Fruit fly (Drosophila melanogaster) whole organism, embryonic: ENCODE data around the gene ninaB.

Experiments used
- Abd-B ChIP-seq: fragments of 200-800 bp; sonication (Bioruptor generic); optimal IDR thresholded peaks from 2 replicates; lab custom pipeline; 2018; ENCODE audit warnings: missing biosample characterization, mild to moderate bottlenecking, missing genetic modification characterization, moderate library complexity
- Blimp-1 ChIP-seq: fragments of 200-800 bp; sonication (Bioruptor generic); optimal IDR thresholded peaks from 3 replicates; lab custom pipeline; 2018; ENCODE audit warnings: missing biosample characterization, missing genetic modification characterization, mild to moderate bottlenecking, moderate library complexity, missing genetic modification reagents
- CG12104 ChIP-seq: fragments of 200-800 bp; sonication (Bioruptor generic); optimal IDR thresholded peaks from 3 replicates; lab custom pipeline; 2016; ENCODE audit warnings: missing biosample characterization, missing genetic modification characterization
- CG12769 ChIP-seq: fragments of 200-800 bp; sonication (Bioruptor generic); optimal IDR thresholded peaks from 2 replicates; lab custom pipeline; 2019; ENCODE audit warnings: missing biosample characterization, mild to moderate bottlenecking, missing genetic modification characterization, moderate library complexity
- CG1647 ChIP-seq: fragments of 200-800 bp; sonication (Bioruptor generic); optimal IDR thresholded peaks from 3 replicates; lab custom pipeline; 2016; ENCODE audit warnings: missing biosample characterization, missing genetic modification characterization
- CG17385 ChIP-seq: fragments of 200-800 bp; sonication (Bioruptor generic); optimal IDR thresholded peaks from 3 replicates; lab custom pipeline; 2018; ENCODE audit warnings: missing biosample characterization, mild to moderate bottlenecking, missing genetic modification characterization
- CG18764 ChIP-seq: fragments of 200-800 bp; sonication (Bioruptor generic); optimal IDR thresholded peaks from 3 replicates; lab custom pipeline; 2016; ENCODE audit warnings: missing biosample characterization, missing genetic modification characterization
- CG2712 ChIP-seq: fragments of 200-800 bp; optimal IDR thresholded peaks from 3 replicates; lab custom pipeline; 2019; ENCODE audit warnings: missing biosample characterization, mild to moderate bottlenecking, missing genetic modification characterization, moderate library complexity
- CG30403 ChIP-seq: fragments of 200-800 bp; sonication (Bioruptor generic); optimal IDR thresholded peaks from 3 replicates; lab custom pipeline; 2016; ENCODE audit warnings: missing biosample characterization, missing genetic modification characterization
- CG3995 ChIP-seq: fragments of 200-800 bp; sonication (Bioruptor generic); optimal IDR thresholded peaks from 3 replicates; lab custom pipeline; 2016; ENCODE audit warnings: missing biosample characterization, missing genetic modification characterization
- CG4707 ChIP-seq: fragments of 200-800 bp; sonication (Bioruptor generic); optimal IDR thresholded peaks from 2 replicates; lab custom pipeline; 2018; ENCODE audit warnings: missing biosample characterization, mild to moderate bottlenecking, missing genetic modification characterization, moderate library complexity
- CG4820 ChIP-seq: fragments of 200-800 bp; sonication (Bioruptor generic); optimal IDR thresholded peaks from 3 replicates; lab custom pipeline; 2016; ENCODE audit warnings: missing biosample characterization, missing genetic modification characterization
- CG6254 ChIP-seq: fragments of 200-800 bp; sonication (Bioruptor generic); optimal IDR thresholded peaks from 3 replicates; lab custom pipeline; 2017; ENCODE audit warnings: mild to moderate bottlenecking, missing biosample characterization, missing genetic modification reagents, missing genetic modification characterization
- CG6689 ChIP-seq: fragments of 200-800 bp; sonication (Bioruptor generic); IDR thresholded peaks from 2 replicates; pipeline ENCODE4 v1.3.6; 2022; ENCODE audit warnings: missing biosample characterization, missing genetic modification characterization
- CG7839 ChIP-seq: fragments of 200-800 bp; sonication (Bioruptor generic); optimal IDR thresholded peaks from 3 replicates; lab custom pipeline; 2018; ENCODE audit warnings: missing biosample characterization, mild to moderate bottlenecking, missing genetic modification characterization, moderate library complexity
- CG8089 ChIP-seq: fragments of 200-800 bp; sonication (Bioruptor generic); optimal IDR thresholded peaks from 3 replicates; lab custom pipeline; 2016; ENCODE audit warnings: missing biosample characterization, missing genetic modification characterization
- CG8290 ChIP-seq, 3 experiments: fragments of 200-800 bp; sonication (Bioruptor generic); optimal IDR thresholded peaks; 2 replicates each; lab custom pipeline; 2016 to 2019; ENCODE audit warnings: missing biosample characterization in 3 of 3, missing genetic modification characterization in 3 of 3, mild to moderate bottlenecking in 2 of 3, moderate library complexity in 1 of 3
- CG9727 ChIP-seq: fragments of 200-800 bp; sonication (Bioruptor generic); optimal IDR thresholded peaks from 3 replicates; lab custom pipeline; 2017; ENCODE audit warnings: missing biosample characterization, mild to moderate bottlenecking, missing genetic modification characterization
- CG9797 ChIP-seq: fragments of 200-800 bp; sonication (Bioruptor generic); optimal IDR thresholded peaks from 3 replicates; lab custom pipeline; 2018; ENCODE audit warnings: missing biosample characterization, mild to moderate bottlenecking, missing genetic modification characterization
- HHEX ChIP-seq: fragments of 200-800 bp; sonication (Bioruptor generic); optimal IDR thresholded peaks from 3 replicates; lab custom pipeline; 2017; ENCODE audit warnings: missing biosample characterization, mild to moderate bottlenecking, missing genetic modification characterization, missing genetic modification reagents
- Hsf ChIP-seq: fragments of 200-800 bp; sonication (Bioruptor generic); optimal IDR thresholded peaks from 3 replicates; lab custom pipeline; 2016; ENCODE audit warnings: missing biosample characterization, missing genetic modification characterization
- Myb ChIP-seq: fragments of 200-800 bp; sonication (Bioruptor generic); optimal IDR thresholded peaks from 2 replicates; lab custom pipeline; 2016; ENCODE audit warnings: missing biosample characterization, missing genetic modification characterization
- NFAT ChIP-seq: fragments of 200-800 bp; sonication (Bioruptor generic); IDR thresholded peaks from 2 replicates; pipeline ENCODE4 v1.3.6; 2022; ENCODE audit warnings: missing biosample characterization, missing genetic modification characterization
- Oli ChIP-seq: fragments of 200-800 bp; sonication (Bioruptor generic); optimal IDR thresholded peaks from 2 replicates; lab custom pipeline; 2018; ENCODE audit warnings: missing biosample characterization, mild to moderate bottlenecking, missing genetic modification characterization, moderate library complexity
- Optix ChIP-seq: fragments of 200-800 bp; sonication (Bioruptor generic); IDR thresholded peaks from 3 replicates; pipeline ENCODE4 v1.3.6; 2022; ENCODE audit warnings: missing biosample characterization, missing genetic modification characterization
- Ptx1 ChIP-seq: fragments of 200-800 bp; sonication (Bioruptor generic); IDR thresholded peaks from 2 replicates; pipeline ENCODE4 v1.3.6; 2022; ENCODE audit warnings: missing biosample characterization, missing genetic modification characterization
- Sin3A ChIP-seq: fragments of >200 bp; optimal IDR thresholded peaks from 2 replicates; lab custom pipeline; 2018
- Sry-β ChIP-seq: fragments of 200-800 bp; sonication (Bioruptor generic); optimal IDR thresholded peaks from 2 replicates; lab custom pipeline; 2018; ENCODE audit warnings: missing biosample characterization, mild to moderate bottlenecking, missing genetic modification characterization, moderate library complexity
- Xrp1 ChIP-seq: fragments of 200-800 bp; sonication (Bioruptor generic); IDR thresholded peaks from 2 replicates; pipeline ENCODE4 v1.3.6; 2022; ENCODE audit warnings: missing biosample characterization, missing genetic modification characterization
- ac ChIP-seq: fragments of 200-800 bp; sonication (Bioruptor generic); optimal IDR thresholded peaks from 3 replicates; lab custom pipeline; 2017; ENCODE audit warnings: missing biosample characterization, mild to moderate bottlenecking, missing genetic modification characterization
- ara ChIP-seq: fragments of 200-800 bp; sonication (Bioruptor generic); IDR thresholded peaks from 2 replicates; pipeline ENCODE4 v1.3.6; 2022; ENCODE audit warnings: missing biosample characterization, missing genetic modification characterization
- bsh ChIP-seq, 2 experiments: fragments of 200-800 bp; sonication (Bioruptor generic); optimal IDR thresholded peaks; 2 replicates each; lab custom pipeline; 2017 to 2018; ENCODE audit warnings: mild to moderate bottlenecking in 2 of 2, missing biosample characterization in 2 of 2, missing genetic modification characterization in 2 of 2, moderate library complexity in 1 of 2
- dm ChIP-seq: fragments of 200-800 bp; sonication (Bioruptor generic); optimal IDR thresholded peaks from 3 replicates; lab custom pipeline; 2016; ENCODE audit warnings: missing biosample characterization, missing genetic modification characterization
- dmrt99B ChIP-seq: fragments of 200-800 bp; sonication (Bioruptor generic); optimal IDR thresholded peaks from 2 replicates; lab custom pipeline; 2018; ENCODE audit warnings: missing biosample characterization, mild to moderate bottlenecking, missing genetic modification characterization, moderate library complexity
- dpn ChIP-seq, 2 experiments: fragments of 200-800 bp; sonication (Bioruptor generic); optimal IDR thresholded peaks; 3 replicates each; lab custom pipeline; 2016; ENCODE audit warnings: missing biosample characterization in 2 of 2, missing genetic modification characterization in 2 of 2
- eyg ChIP-seq: fragments of 200-800 bp; sonication (Bioruptor generic); optimal IDR thresholded peaks from 3 replicates; lab custom pipeline; 2016; ENCODE audit warnings: missing biosample characterization, missing genetic modification characterization
- gem ChIP-seq: fragments of 200-800 bp; sonication (Bioruptor generic); optimal IDR thresholded peaks from 2 replicates; lab custom pipeline; 2019; ENCODE audit warnings: missing biosample characterization, mild to moderate bottlenecking, missing genetic modification characterization, moderate library complexity
- insv ChIP-seq, 2 experiments: fragments of 200-800 bp; sonication (Bioruptor generic); optimal IDR thresholded peaks; 3 replicates each; lab custom pipeline; 2016 to 2018; ENCODE audit warnings: missing biosample characterization in 2 of 2, missing genetic modification characterization in 2 of 2
- jumu ChIP-seq: fragments of 200-800 bp; sonication (Bioruptor generic); optimal IDR thresholded peaks from 3 replicates; lab custom pipeline; 2016; ENCODE audit warnings: missing biosample characterization, missing genetic modification characterization
- maf-S ChIP-seq: fragments of 200-800 bp; sonication (Bioruptor generic); optimal IDR thresholded peaks from 2 replicates; lab custom pipeline; 2016; ENCODE audit warnings: missing biosample characterization, missing genetic modification characterization
- mirr ChIP-seq: fragments of 200-800 bp; sonication (Bioruptor generic); optimal IDR thresholded peaks from 3 replicates; lab custom pipeline; 2018; ENCODE audit warnings: missing biosample characterization, mild to moderate bottlenecking, missing genetic modification characterization
- nau ChIP-seq: fragments of 200-800 bp; sonication (Bioruptor generic); optimal IDR thresholded peaks from 3 replicates; lab custom pipeline; 2017; ENCODE audit warnings: missing biosample characterization, mild to moderate bottlenecking, missing genetic modification characterization, missing genetic modification reagents
- oc ChIP-seq: fragments of 200-800 bp; sonication (Bioruptor generic); optimal IDR thresholded peaks from 2 replicates; lab custom pipeline; 2018; ENCODE audit warnings: missing biosample characterization, mild to moderate bottlenecking, missing genetic modification characterization, moderate library complexity
- odd ChIP-seq: fragments of 200-800 bp; sonication (Bioruptor generic); optimal IDR thresholded peaks from 2 replicates; lab custom pipeline; 2017; ENCODE audit warnings: missing biosample characterization, mild to moderate bottlenecking, missing genetic modification characterization
- org-1 ChIP-seq: fragments of 200-800 bp; sonication (Bioruptor generic); optimal IDR thresholded peaks from 2 replicates; lab custom pipeline; 2017; ENCODE audit warnings: missing biosample characterization, missing genetic modification characterization
- pum ChIP-seq: fragments of 200-800 bp; sonication (Bioruptor generic); optimal IDR thresholded peaks from 2 replicates; lab custom pipeline; 2016; ENCODE audit warnings: missing biosample characterization, missing genetic modification characterization
- pzg ChIP-seq: fragments of 200-800 bp; sonication (Bioruptor generic); optimal IDR thresholded peaks from 3 replicates; lab custom pipeline; 2018; ENCODE audit warnings: missing biosample characterization, mild to moderate bottlenecking, missing genetic modification characterization, moderate library complexity
- sim ChIP-seq: fragments of 200-800 bp; sonication (Bioruptor generic); IDR thresholded peaks from 2 replicates; pipeline ENCODE4 v1.3.6; 2022; ENCODE audit warnings: missing biosample characterization, missing genetic modification characterization
- unpg ChIP-seq: fragments of 200-800 bp; sonication (Bioruptor generic); optimal IDR thresholded peaks from 3 replicates; lab custom pipeline; 2018; ENCODE audit warnings: missing biosample characterization, mild to moderate bottlenecking, missing genetic modification characterization, moderate library complexity
- vvl ChIP-seq: fragments of 200-800 bp; sonication (Bioruptor generic); IDR thresholded peaks from 2 replicates; pipeline ENCODE4 v1.3.6; 2022; ENCODE audit warnings: missing biosample characterization, missing genetic modification characterization
- zf30C ChIP-seq: fragments of 200-800 bp; sonication (Bioruptor generic); optimal IDR thresholded peaks from 3 replicates; lab custom pipeline; 2018; ENCODE audit warnings: missing biosample characterization, mild to moderate bottlenecking, missing genetic modification characterization

Gene ninaB

dm6 chr3R:13716827-13717226, 16.5 kb downstream of the ninaB start (continued):
- TF ChIP-seq bsh (GFP tag; optimal IDR thresholded peaks at IDR 0.05; lab: Kevin White, UChicago) (peak; percentile 30 to 61), CG4707 (no peak), CG2712 (tag; lab: Kevin White, UChicago) (peak; percentile 16), Blimp-1 (peak; percentile 39), insv (GFP tag; optimal IDR thresholded peaks at IDR 0.05; lab: Kevin White, UChicago) (no peak), gem (tag; lab: Kevin White, UChicago) (peak; percentile 59), jumu (GFP tag; lab: Kevin White, UChicago) (peak; percentile 32), CG18764 (GFP tag; lab: Kevin White, UChicago) (no peak), CG12769 (tag; lab: Kevin White, UChicago) (no peak), pum (GFP tag; lab: Kevin White, UChicago) (peak; percentile 17), Hsf (no peak), ara (GFP tag; lab: Robert Waterston, UW) (no peak), Optix (GFP tag; lab: Robert Waterston, UW) (0 out of 3 replicates have a peak, but pooled peaks have one; percentile 24), oc (tag; lab: Kevin White, UChicago) (no peak), Abd-B (peak; percentile 21), eyg (GFP tag; lab: Kevin White, UChicago) (peak; percentile 48), CG12104 (no peak), Ptx1 (GFP tag; lab: Robert Waterston, UW) (peak; percentile 63), CG7839 (peak; percentile 59), CG30403 (peak; percentile 51), CG8089 (GFP tag; lab: Kevin White, UChicago) (no peak), CG6689 (GFP tag; lab: Robert Waterston, UW) (peak; percentile 39; the same call in 1 of the 2 replicates), dpn (GFP tag; optimal IDR thresholded peaks at IDR 0.05; lab: Kevin White, UChicago) (no peak), Oli (tag; lab: Kevin White, UChicago) (peak; percentile 11), org-1 (GFP tag; lab: Kevin White, UChicago) (no peak), CG6254 (no peak), CG9797 (no peak), nau (no peak), sim (no peak), NFAT (GFP tag; lab: Robert Waterston, UW) (no peak), HHEX (GFP tag; lab: Kevin White, UChicago) (no peak), ac (no peak), CG3995 (GFP tag; lab: Kevin White, UChicago) (no peak), CG1647 (GFP tag; lab: Kevin White, UChicago) (peak; percentile 32), CG9727 (GFP tag; lab: Kevin White, UChicago) (no peak), Xrp1 (GFP tag; lab: Robert Waterston, UW) (peak; percentile 57; the same call in 1 of the 2 replicates), Sin3A (no peak), odd (GFP tag; lab: Kevin White, UChicago) (no peak), CG8290 (GFP tag; optimal IDR thresholded peaks at IDR 0.05; lab: Kevin White, UChicago) (no peak), CG8290 (tag; optimal IDR thresholded peaks at IDR 0.05; lab: Kevin White, UChicago) (peak in 1 of 2 experiments; percentile 1), zf30C (GFP tag; lab: Kevin White, UChicago) (no peak), vvl (GFP tag; lab: Robert Waterston, UW) (peak; percentile 68), CG4820 (peak; percentile 6), mirr (GFP tag; lab: Kevin White, UChicago) (no peak), pzg (GFP tag; lab: Kevin White, UChicago) (no peak), Myb (GFP tag; lab: Kevin White, UChicago) (no peak), CG17385 (no peak), dmrt99B (tag; lab: Kevin White, UChicago) (peak; percentile 22), unpg (GFP tag; lab: Kevin White, UChicago) (peak; percentile 47), dm (GFP tag; lab: Kevin White, UChicago) (no peak), maf-S (GFP tag; lab: Kevin White, UChicago) (no peak), Sry-β (GFP tag; lab: Kevin White, UChicago) (no peak)
